Fruit fly (Drosophila melanogaster) whole organism, embryonic: Measurements from ENCODE around the gene Kdm5.

Experiments used
- Asciz ChIP-seq: fragments of 200-800 bp; sonication (Bioruptor generic); optimal IDR thresholded peaks from 2 replicates; lab custom pipeline; 2017; ENCODE audit warnings: missing biosample characterization, mild to moderate bottlenecking, missing genetic modification characterization, missing genetic modification reagents
- Atf3 ChIP-seq: fragments of 200-800 bp; sonication (Bioruptor generic); optimal IDR thresholded peaks from 3 replicates; lab custom pipeline; 2016; ENCODE audit warnings: missing biosample characterization, missing genetic modification characterization
- Atf6 ChIP-seq: fragments of 200-800 bp; sonication (Bioruptor generic); IDR thresholded peaks from 2 replicates; pipeline ENCODE4 v1.3.6; 2022; ENCODE audit warnings: missing biosample characterization, missing genetic modification characterization
- C15 ChIP-seq: fragments of 200-800 bp; sonication (Bioruptor generic); IDR thresholded peaks from 3 replicates; pipeline ENCODE4 v1.3.6; 2022; ENCODE audit warnings: missing biosample characterization, missing genetic modification characterization
- CG11696 ChIP-seq: fragments of 200-800 bp; sonication (Bioruptor generic); IDR thresholded peaks from 2 replicates; pipeline ENCODE4 v1.3.6; 2022; ENCODE audit warnings: missing biosample characterization, missing genetic modification characterization
- CG12744 ChIP-seq: fragments of 200-800 bp; sonication (Bioruptor generic); optimal IDR thresholded peaks from 2 replicates; lab custom pipeline; 2016; ENCODE audit warnings: missing biosample characterization, missing genetic modification characterization
- CG14965 ChIP-seq: fragments of 200-800 bp; sonication (Bioruptor generic); optimal IDR thresholded peaks from 2 replicates; lab custom pipeline; 2016; ENCODE audit warnings: missing biosample characterization, missing genetic modification characterization, borderline replicate concordance
- CG17186 ChIP-seq: fragments of 200-800 bp; sonication (Bioruptor generic); optimal IDR thresholded peaks from 3 replicates; lab custom pipeline; 2017; ENCODE audit warnings: missing biosample characterization, missing genetic modification reagents, missing genetic modification characterization
- CG17385 ChIP-seq: fragments of 200-800 bp; sonication (Bioruptor generic); optimal IDR thresholded peaks from 3 replicates; lab custom pipeline; 2018; ENCODE audit warnings: missing biosample characterization, mild to moderate bottlenecking, missing genetic modification characterization
- CG18262 ChIP-seq: fragments of 200-800 bp; optimal IDR thresholded peaks from 3 replicates; lab custom pipeline; 2019; ENCODE audit warnings: missing biosample characterization, mild to moderate bottlenecking, missing genetic modification characterization, moderate library complexity
- CG3163 ChIP-seq: fragments of 200-800 bp; sonication (Bioruptor generic); optimal IDR thresholded peaks from 3 replicates; lab custom pipeline; 2016; ENCODE audit warnings: missing biosample characterization, missing genetic modification characterization
- CG34224 ChIP-seq: fragments of 200-800 bp; sonication (Bioruptor generic); IDR thresholded peaks from 3 replicates; pipeline ENCODE4 v1.3.6; 2022; ENCODE audit warnings: missing biosample characterization, missing genetic modification characterization; ENCODE audit not compliant: partially characterized antibody
- CG4328 ChIP-seq: fragments of 200-800 bp; sonication (Bioruptor generic); optimal IDR thresholded peaks from 3 replicates; lab custom pipeline; 2017; ENCODE audit warnings: missing biosample characterization, missing genetic modification reagents, missing genetic modification characterization
- CG43689 ChIP-seq: fragments of 200-800 bp; sonication (Bioruptor generic); IDR thresholded peaks from 2 replicates; pipeline ENCODE4 v1.3.6; 2022; ENCODE audit warnings: missing biosample characterization, missing genetic modification characterization
- CG6683 ChIP-seq: fragments of 200-800 bp; sonication (Bioruptor generic); optimal IDR thresholded peaks from 2 replicates; lab custom pipeline; 2017; ENCODE audit warnings: missing biosample characterization, mild to moderate bottlenecking, missing genetic modification characterization, missing genetic modification reagents
- CG7357 ChIP-seq: fragments of 200-800 bp; sonication (Bioruptor generic); IDR thresholded peaks from 3 replicates; pipeline ENCODE4 v1.3.6; 2022; ENCODE audit warnings: missing biosample characterization, missing genetic modification characterization
- CG7987 ChIP-seq: fragments of 200-800 bp; sonication (Bioruptor generic); optimal IDR thresholded peaks from 2 replicates; lab custom pipeline; 2018; ENCODE audit warnings: missing biosample characterization, mild to moderate bottlenecking, missing genetic modification characterization, moderate library complexity
- CG8089 ChIP-seq: fragments of 200-800 bp; sonication (Bioruptor generic); optimal IDR thresholded peaks from 3 replicates; lab custom pipeline; 2016; ENCODE audit warnings: missing biosample characterization, missing genetic modification characterization
- CG8924 ChIP-seq: fragments of 200-800 bp; optimal IDR thresholded peaks from 3 replicates; lab custom pipeline; 2019; ENCODE audit warnings: missing biosample characterization, mild to moderate bottlenecking, missing genetic modification characterization, moderate library complexity
- CG8944 ChIP-seq: fragments of 200-800 bp; sonication (Bioruptor generic); optimal IDR thresholded peaks from 3 replicates; lab custom pipeline; 2016; ENCODE audit warnings: missing biosample characterization, missing genetic modification characterization
- CG9932 ChIP-seq: fragments of 200-800 bp; sonication (Bioruptor generic); IDR thresholded peaks from 2 replicates; pipeline ENCODE4 v1.3.6; 2022; ENCODE audit warnings: missing biosample characterization, missing genetic modification characterization
- D ChIP-seq, 2 experiments: fragments of 200-800 bp in 1 of 2; fragments of >200 bp in 1 of 2; sonication (Bioruptor generic) in 1 of 2; optimal IDR thresholded peaks; 2 replicates in 1 of 2; 3 replicates in 1 of 2; lab custom pipeline; 2017; ENCODE audit warnings: mild to moderate bottlenecking in 1 of 2, missing biosample characterization in 1 of 2, missing genetic modification characterization in 1 of 2, missing genetic modification reagents in 1 of 2
- E2f1 ChIP-seq: fragments of 200-800 bp; sonication (Bioruptor generic); IDR thresholded peaks from 2 replicates; pipeline ENCODE4 v1.3.6; 2022; ENCODE audit warnings: missing biosample characterization, missing genetic modification characterization
- Eip74EF ChIP-seq, 2 experiments: fragments of 200-800 bp in 1 of 2; fragments of >200 bp in 1 of 2; sonication (Bioruptor generic) in 1 of 2; optimal IDR thresholded peaks; 2 replicates each; lab custom pipeline; 2017 to 2019; ENCODE audit warnings: missing biosample characterization in 2 of 2, missing genetic modification characterization in 2 of 2, mild to moderate bottlenecking in 1 of 2, moderate library complexity in 1 of 2
- HLH54F ChIP-seq: fragments of 200-800 bp; sonication (Bioruptor generic); optimal IDR thresholded peaks from 3 replicates; lab custom pipeline; 2016; ENCODE audit warnings: missing biosample characterization, missing genetic modification characterization
- Hey ChIP-seq: fragments of 200-800 bp; sonication (Bioruptor generic); optimal IDR thresholded peaks from 3 replicates; lab custom pipeline; 2018; ENCODE audit warnings: missing biosample characterization, mild to moderate bottlenecking, missing genetic modification characterization
- Hmx ChIP-seq: fragments of 200-800 bp; sonication (Bioruptor generic); optimal IDR thresholded peaks from 2 replicates; lab custom pipeline; 2016; ENCODE audit warnings: missing biosample characterization, missing genetic modification characterization
- Hr39 ChIP-seq: fragments of >200 bp; optimal IDR thresholded peaks from 2 replicates; lab custom pipeline; 2017
- Jarid2 ChIP-seq: fragments of 200-800 bp; sonication (Bioruptor generic); optimal IDR thresholded peaks from 3 replicates; lab custom pipeline; 2017; ENCODE audit warnings: mild to moderate bottlenecking, missing biosample characterization, missing genetic modification reagents, missing genetic modification characterization
- Kr ChIP-seq: fragments of 200-800 bp; sonication (Bioruptor generic); optimal IDR thresholded peaks from 2 replicates; lab custom pipeline; 2017; ENCODE audit warnings: missing biosample characterization, mild to moderate bottlenecking, missing genetic modification characterization
- NC2α ChIP-seq: fragments of 200-800 bp; sonication (Bioruptor generic); optimal IDR thresholded peaks from 2 replicates; lab custom pipeline; 2016; ENCODE audit warnings: missing biosample characterization, missing genetic modification characterization
- Oaz ChIP-seq: fragments of 200-800 bp; sonication (Bioruptor generic); IDR thresholded peaks from 2 replicates; pipeline ENCODE4 v1.3.6; 2022; ENCODE audit warnings: missing biosample characterization, missing genetic modification characterization
- Ptx1 ChIP-seq: fragments of 200-800 bp; sonication (Bioruptor generic); IDR thresholded peaks from 2 replicates; pipeline ENCODE4 v1.3.6; 2022; ENCODE audit warnings: missing biosample characterization, missing genetic modification characterization
- Rx ChIP-seq: fragments of 200-800 bp; sonication (Bioruptor generic); IDR thresholded peaks from 2 replicates; pipeline ENCODE4 v1.3.6; 2022; ENCODE audit warnings: missing biosample characterization, missing genetic modification characterization
- Ssrp ChIP-seq: fragments of 200-800 bp; sonication (Bioruptor generic); optimal IDR thresholded peaks from 2 replicates; lab custom pipeline; 2018; ENCODE audit warnings: missing biosample characterization, mild to moderate bottlenecking, missing genetic modification characterization, moderate library complexity
- Xrp1 ChIP-seq: fragments of 200-800 bp; sonication (Bioruptor generic); IDR thresholded peaks from 2 replicates; pipeline ENCODE4 v1.3.6; 2022; ENCODE audit warnings: missing biosample characterization, missing genetic modification characterization
- ab ChIP-seq: fragments of 200-800 bp; sonication (Bioruptor generic); optimal IDR thresholded peaks from 2 replicates; lab custom pipeline; 2016; ENCODE audit warnings: missing biosample characterization, missing genetic modification characterization
- chn ChIP-seq: fragments of 200-800 bp; sonication (Bioruptor generic); optimal IDR thresholded peaks from 2 replicates; lab custom pipeline; 2016; ENCODE audit warnings: missing biosample characterization, missing genetic modification characterization
- croc ChIP-seq: fragments of 200-800 bp; sonication (Bioruptor generic); conservative IDR thresholded peaks from 3 replicates; pipeline ENCODE4 v1.3.6; 2022; ENCODE audit warnings: missing biosample characterization, missing genetic modification characterization
- crp ChIP-seq, 2 experiments: fragments of 200-800 bp; sonication (Bioruptor generic); optimal IDR thresholded peaks; 2 replicates in 1 of 2; 3 replicates in 1 of 2; lab custom pipeline; 2017; ENCODE audit warnings: missing biosample characterization in 2 of 2, missing genetic modification characterization in 2 of 2, mild to moderate bottlenecking in 1 of 2, moderate library complexity in 1 of 2
- ems ChIP-seq: fragments of 200-800 bp; sonication (Bioruptor generic); optimal IDR thresholded peaks from 3 replicates; lab custom pipeline; 2016; ENCODE audit warnings: missing biosample characterization, missing genetic modification characterization
- esg ChIP-seq: fragments of 200-800 bp; sonication (Bioruptor generic); conservative IDR thresholded peaks from 2 replicates; pipeline ENCODE4 v1.3.6; 2022; ENCODE audit warnings: missing biosample characterization, missing genetic modification characterization
- gcm2 ChIP-seq: fragments of 200-800 bp; sonication (Bioruptor generic); optimal IDR thresholded peaks from 2 replicates; lab custom pipeline; 2016; ENCODE audit warnings: missing biosample characterization, missing genetic modification characterization
- kni ChIP-seq: fragments of 200-800 bp; sonication (Bioruptor generic); optimal IDR thresholded peaks from 3 replicates; lab custom pipeline; 2017; ENCODE audit warnings: mild to moderate bottlenecking, missing biosample characterization, missing genetic modification reagents, missing genetic modification characterization
- lilli ChIP-seq: fragments of 200-800 bp; sonication (Bioruptor generic); optimal IDR thresholded peaks from 3 replicates; lab custom pipeline; 2016; ENCODE audit warnings: missing biosample characterization, missing genetic modification characterization
- maf-S ChIP-seq: fragments of 200-800 bp; sonication (Bioruptor generic); optimal IDR thresholded peaks from 2 replicates; lab custom pipeline; 2016; ENCODE audit warnings: missing biosample characterization, missing genetic modification characterization
- nerfin-2 ChIP-seq: fragments of 200-800 bp; sonication (Bioruptor generic); IDR thresholded peaks from 2 replicates; pipeline ENCODE4 v1.3.6; 2022; ENCODE audit warnings: missing biosample characterization, missing genetic modification characterization; ENCODE audit not compliant: partially characterized antibody
- sens ChIP-seq: fragments of 200-800 bp; sonication (Bioruptor generic); peaks from one replicate; lab custom pipeline; 2016; ENCODE audit warnings: missing biosample characterization, missing genetic modification characterization
- slp2 ChIP-seq: fragments of 200-800 bp; sonication (Bioruptor generic); optimal IDR thresholded peaks from 2 replicates; lab custom pipeline; 2016; ENCODE audit warnings: missing biosample characterization, missing genetic modification characterization
- vnd ChIP-seq: fragments of 200-800 bp; sonication (Bioruptor generic); IDR thresholded peaks from 3 replicates; pipeline ENCODE4 v1.3.6; 2022; ENCODE audit warnings: missing biosample characterization, missing genetic modification characterization; ENCODE audit not compliant: partially characterized antibody
- zfh1 ChIP-seq: fragments of 200-800 bp; sonication (Bioruptor generic); IDR thresholded peaks from 3 replicates; pipeline ENCODE4 v1.3.6; 2022; ENCODE audit warnings: missing biosample characterization, missing genetic modification characterization

Kdm5 gene

dm6 chr2L:5980862-5981432 is 18.4 kb downstream of the Kdm5 start, which contains the start of gene chic (continued):
- TF ChIP-seq CG8944 (GFP tag; lab: Kevin White, UChicago) (no peak), ab (GFP tag; lab: Kevin White, UChicago) (no peak), D (optimal IDR thresholded peaks at IDR 0.05; lab: Kevin White, UChicago) (no peak), D (GFP tag; optimal IDR thresholded peaks at IDR 0.05; lab: Kevin White, UChicago) (no peak), chn (no peak), Atf3 (GFP tag; lab: Kevin White, UChicago) (no peak), CG3163 (GFP tag; lab: Kevin White, UChicago) (peak; percentile 22), lilli (GFP tag; lab: Kevin White, UChicago) (peak; percentile 17), Xrp1 (GFP tag; lab: Robert Waterston, UW) (no peak), esg (GFP tag; lab: Robert Waterston, UW) (no peak), Ssrp (tag; lab: Kevin White, UChicago) (no peak), crp (GFP tag; optimal IDR thresholded peaks at IDR 0.05; lab: Kevin White, UChicago) (no peak), kni (GFP tag; lab: Kevin White, UChicago) (no peak), NC2α (GFP tag; lab: Kevin White, UChicago) (no peak), CG7357 (GFP tag; lab: Robert Waterston, UW) (no peak), croc (GFP tag; lab: Robert Waterston, UW) (no peak), CG6683 (GFP tag; lab: Kevin White, UChicago) (no peak), CG4328 (GFP tag; lab: Kevin White, UChicago) (no peak), Hey (no peak), CG18262 (tag; lab: Kevin White, UChicago) (no peak), maf-S (GFP tag; lab: Kevin White, UChicago) (no peak), CG14965 (GFP tag; lab: Kevin White, UChicago) (no peak), Rx (GFP tag; lab: Robert Waterston, UW) (no peak), CG8089 (no peak), slp2 (GFP tag; lab: Kevin White, UChicago) (no peak), CG8924 (tag; lab: Kevin White, UChicago) (no peak), Eip74EF (GFP tag; optimal IDR thresholded peaks at IDR 0.05; lab: Kevin White, UChicago) (peak in 1 of 2 experiments; percentile 20), vnd (GFP tag; lab: Robert Waterston, UW) (no peak), E2f1 (GFP tag; lab: Robert Waterston, UW) (no peak), CG12744 (GFP tag; lab: Kevin White, UChicago) (no peak), Hr39 (no peak), CG7987 (GFP tag; lab: Kevin White, UChicago) (no peak), C15 (GFP tag; lab: Robert Waterston, UW) (no peak), ems (GFP tag; lab: Kevin White, UChicago) (no peak), CG11696 (no peak), HLH54F (GFP tag; lab: Kevin White, UChicago) (no peak), Atf6 (GFP tag; lab: Robert Waterston, UW) (no peak), CG34224 (GFP tag; lab: Robert Waterston, UW) (no peak), Hmx (GFP tag; lab: Kevin White, UChicago) (no peak), Oaz (GFP tag; lab: Robert Waterston, UW) (no peak), CG43689 (no peak), Asciz (GFP tag; lab: Kevin White, UChicago) (peak; percentile 13), Jarid2 (GFP tag; lab: Kevin White, UChicago) (peak; percentile 61), nerfin-2 (no peak), sens (GFP tag; lab: Kevin White, UChicago) (peak; percentile 64), CG17186 (GFP tag; lab: Kevin White, UChicago) (no peak), Kr (GFP tag; lab: Kevin White, UChicago) (no peak), zfh1 (GFP tag; lab: Robert Waterston, UW) (no peak), Ptx1 (no peak), gcm2 (no peak), CG17385 (GFP tag; lab: Kevin White, UChicago) (no peak), CG9932 (GFP tag; lab: Robert Waterston, UW) (no peak)
